Worm (Caenorhabditis elegans): ENCODE data around the gene srh-28.

Gene srh-28

DNA sequence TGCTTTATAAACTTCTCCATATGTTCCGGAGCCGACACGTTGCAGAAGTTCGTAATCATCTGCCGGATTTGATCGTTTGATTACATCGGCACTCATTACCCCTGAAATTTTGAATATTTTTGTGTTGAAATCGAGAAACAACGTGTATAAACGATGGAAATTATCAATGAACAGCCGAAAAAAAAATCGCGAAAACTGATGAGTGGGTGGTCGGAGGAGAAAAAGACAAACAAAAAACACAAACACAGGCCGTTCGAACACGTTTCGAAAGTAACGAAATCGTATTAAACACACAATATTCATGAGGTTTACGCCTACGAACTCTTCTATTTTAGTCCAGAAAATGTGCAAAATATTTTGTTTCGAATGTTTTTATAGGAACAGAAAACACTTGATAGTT, 17.0 kb upstream of the srh-28 start, which contains the start of gene gck-2:
gck-2 (minus strand) TSS at position 101 of the 400 bp plus-strand sequence.
- TF ChIP-seq unc-55 (GFP tag; optimal IDR thresholded peaks at IDR 0.05) (no peak), hlh-30 (tag; optimal IDR thresholded peaks at IDR 0.05; ENCODE audit: insufficient read depth) (no peak), C08G9.2 (tag; optimal IDR thresholded peaks at IDR 0.05) (no peak), pha-4 (tag; optimal IDR thresholded peaks at IDR 0.05) (no peak), fkh-10 (GFP tag; optimal IDR thresholded peaks at IDR 0.05) (no peak), fax-1 (tag; optimal IDR thresholded peaks at IDR 0.05) (no peak), gmeb-2 (tag; optimal IDR thresholded peaks at IDR 0.05) (no peak), sox-4 (tag; optimal IDR thresholded peaks at IDR 0.05) (no peak), F13H6.1 (tag; optimal IDR thresholded peaks at IDR 0.05) (no peak), ceh-19 (GFP tag; optimal IDR thresholded peaks at IDR 0.05) (no peak), hlh-13 (GFP tag; optimal IDR thresholded peaks at IDR 0.05) (no peak), ceh-6 (GFP tag; optimal IDR thresholded peaks at IDR 0.05) (no peak), ceh-34 (tag; optimal IDR thresholded peaks at IDR 0.05) (no peak), ref-2 (tag; optimal IDR thresholded peaks at IDR 0.05) (no peak), elt-2 (tag; optimal IDR thresholded peaks at IDR 0.05) (no peak), sdc-2 (tag; optimal IDR thresholded peaks at IDR 0.05) (no peak), eyg-1 (tag; optimal IDR thresholded peaks at IDR 0.05) (no peak), dmd-4 (tag; optimal IDR thresholded peaks at IDR 0.05; ENCODE audit: borderline replicate concordance) (no peak), ceh-48 (tag; optimal IDR thresholded peaks at IDR 0.05) (no peak), pax-1 (tag; optimal IDR thresholded peaks at IDR 0.05) (no peak)

DNA sequence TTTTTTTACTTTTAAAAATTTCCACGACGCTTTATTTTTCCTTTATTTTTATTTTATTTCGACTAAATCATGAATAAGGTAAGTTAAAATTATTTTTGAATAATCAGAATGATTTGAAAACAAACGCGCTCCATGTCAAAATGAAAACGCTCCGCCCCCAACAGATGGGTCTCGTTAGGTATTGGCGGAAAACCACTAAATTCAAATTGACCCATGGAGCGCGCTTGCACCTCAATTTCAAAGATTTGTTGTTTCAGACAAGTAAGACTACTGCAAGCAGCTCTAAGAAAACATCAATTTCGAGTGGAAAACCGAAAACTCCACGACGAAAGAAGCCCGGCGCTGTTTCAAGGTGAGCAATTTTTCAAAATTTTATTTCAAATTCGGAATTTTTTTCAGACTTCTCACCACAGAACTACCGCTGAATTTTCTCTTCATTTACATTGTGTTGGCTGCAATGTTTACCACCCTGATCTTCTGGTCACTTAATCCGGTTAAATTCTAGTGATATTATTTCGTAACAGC, 12.4 kb upstream of the srh-28 start, which contains the start of gene ZC404.2:
ZC404.2 (plus strand) TSS at position 47 of the 525 bp plus-strand sequence.
- TF ChIP-seq ceh-30 (tag; optimal IDR thresholded peaks at IDR 0.05) (no peak), pat-9 (tag; optimal IDR thresholded peaks at IDR 0.05) (no peak), hlh-30 (tag; optimal IDR thresholded peaks at IDR 0.05; ENCODE audit: insufficient read depth) (no peak), ama-1 (optimal IDR thresholded peaks at IDR 0.05) (peak; percentile 46), C08G9.2 (tag; optimal IDR thresholded peaks at IDR 0.05) (no peak), ets-4 (tag; optimal IDR thresholded peaks at IDR 0.05) (no peak)

DNA sequence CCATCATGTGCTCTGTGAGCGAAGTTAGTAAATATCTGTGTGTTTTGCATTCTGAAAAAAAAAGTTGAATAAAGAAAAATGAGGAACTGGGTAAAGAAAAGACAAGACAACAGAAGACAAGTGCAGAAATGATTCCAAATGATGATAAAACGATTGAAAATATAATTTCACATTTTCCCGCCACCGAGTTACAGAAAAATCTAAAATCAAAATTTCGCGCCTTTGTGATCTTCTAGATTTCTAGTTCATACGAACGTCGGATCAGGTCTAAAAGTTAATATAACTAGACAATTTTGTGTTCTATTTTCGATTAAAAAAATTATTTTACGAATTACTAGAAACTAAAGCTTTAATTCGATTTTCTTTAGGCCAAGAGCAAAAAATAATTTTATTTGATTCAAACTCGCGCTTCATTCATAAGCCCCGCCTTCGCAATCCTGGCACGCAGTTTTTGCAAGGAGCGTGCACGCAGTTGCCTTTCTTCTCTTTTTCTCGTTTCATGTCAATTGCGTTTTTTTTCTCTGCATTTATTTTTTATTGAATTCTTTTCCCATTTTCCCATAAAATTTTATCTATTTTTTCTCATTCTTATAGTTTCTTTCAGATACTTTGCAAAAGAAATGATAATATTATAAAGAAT, 9.4 kb upstream of the srh-28 start, which contains the start of the genes spn-4 and spe-39:
spn-4 (minus strand) TSS at position 51 of the 640 bp plus-strand sequence.
spe-39 (plus strand) TSS at position 599 of the 640 bp plus-strand sequence.
- TF ChIP-seq unc-55 (GFP tag; optimal IDR thresholded peaks at IDR 0.05) (peak; percentile 1), dmd-4 (tag; optimal IDR thresholded peaks at IDR 0.05; ENCODE audit: borderline replicate concordance) (no peak), ref-2 (tag; optimal IDR thresholded peaks at IDR 0.05) (peak; percentile 16), odd-2 (tag; optimal IDR thresholded peaks at IDR 0.05) (peak; percentile 21), ceh-2 (tag; optimal IDR thresholded peaks at IDR 0.05) (peak; percentile 20), ceh-14 (tag; optimal IDR thresholded peaks at IDR 0.05) (peak; percentile 8), tbx-2 (tag; optimal IDR thresholded peaks at IDR 0.05) (peak; percentile 48), unc-42 (tag; optimal IDR thresholded peaks at IDR 0.05) (peak; percentile 71), pax-1 (tag; optimal IDR thresholded peaks at IDR 0.05) (peak; percentile 64), ceh-24 (tag; optimal IDR thresholded peaks at IDR 0.05) (no peak), sox-4 (tag; optimal IDR thresholded peaks at IDR 0.05) (peak; percentile 28), nfya-1 (tag; optimal IDR thresholded peaks at IDR 0.05) (peak; percentile 74), zip-5 (tag; optimal IDR thresholded peaks at IDR 0.05) (peak; percentile 10), C38D4.7 (GFP tag; optimal IDR thresholded peaks at IDR 0.05) (no peak), fax-1 (tag; optimal IDR thresholded peaks at IDR 0.05) (peak; percentile 7), ahr-1 (tag; optimal IDR thresholded peaks at IDR 0.05) (no peak), ceh-31 (tag; optimal IDR thresholded peaks at IDR 0.05) (peak; percentile 39), madf-2 (tag; optimal IDR thresholded peaks at IDR 0.05) (peak; percentile 47), sox-2 (GFP tag; IDR thresholded peaks at IDR 0.05) (peak; percentile 62), K02D7.2 (tag; optimal IDR thresholded peaks at IDR 0.05) (no peak), K09A11.1 (tag; optimal IDR thresholded peaks at IDR 0.05; ENCODE audit: insufficient read depth) (peak; percentile 35), ceh-22 (tag; optimal IDR thresholded peaks at IDR 0.05) (no peak), dve-1 (tag; optimal IDR thresholded peaks at IDR 0.05) (peak; percentile 29), Y22D7AL.16 (tag; optimal IDR thresholded peaks at IDR 0.05) (peak; percentile 30), elt-2 (tag; optimal IDR thresholded peaks at IDR 0.05) (peak; percentile 59), ceh-45 (GFP tag; IDR thresholded peaks at IDR 0.05) (no peak), pag-3 (tag; optimal IDR thresholded peaks at IDR 0.05; ENCODE audit: borderline replicate concordance) (no peak), ets-4 (tag; optimal IDR thresholded peaks at IDR 0.05) (no peak), tbx-7 (tag; optimal IDR thresholded peaks at IDR 0.05) (no peak), ztf-16 (tag; optimal IDR thresholded peaks at IDR 0.05) (peak; percentile 29), C08G9.2 (tag; optimal IDR thresholded peaks at IDR 0.05) (peak; percentile 39)

Measured in whole organism, late embryonic.